Fruit fly (Drosophila melanogaster) whole organism, embryonic: ENCODE results near the gene CG32371.
A peak's percentile ranks its signal among the peaks of the same experiment; 100 is the strongest.

Source experiments
- Adf1 ChIP-seq: fragments of 200-800 bp; sonication (Bioruptor generic); IDR thresholded peaks from 2 replicates; pipeline ENCODE4 v1.3.6; 2022; ENCODE audit warnings: missing biosample characterization, missing genetic modification characterization
- CG10274 ChIP-seq: fragments of 200-800 bp; sonication (Bioruptor generic); optimal IDR thresholded peaks from 3 replicates; lab custom pipeline; 2017; ENCODE audit warnings: missing biosample characterization, mild to moderate bottlenecking, missing genetic modification characterization
- CG10321 ChIP-seq: fragments of 200-800 bp; sonication (Bioruptor generic); IDR thresholded peaks from 2 replicates; pipeline ENCODE4 v1.3.6; 2022; ENCODE audit warnings: missing biosample characterization, missing genetic modification characterization
- CG11247 ChIP-seq: fragments of 200-800 bp; sonication (Bioruptor generic); IDR thresholded peaks from 2 replicates; pipeline ENCODE4 v1.3.6; 2022; ENCODE audit warnings: missing biosample characterization, missing genetic modification characterization
- CG11504 ChIP-seq: fragments of 200-800 bp; sonication (Bioruptor generic); optimal IDR thresholded peaks from 3 replicates; lab custom pipeline; 2019; ENCODE audit warnings: missing biosample characterization, mild to moderate bottlenecking, missing genetic modification characterization, moderate library complexity
- CG12769 ChIP-seq: fragments of 200-800 bp; sonication (Bioruptor generic); optimal IDR thresholded peaks from 2 replicates; lab custom pipeline; 2019; ENCODE audit warnings: missing biosample characterization, mild to moderate bottlenecking, missing genetic modification characterization, moderate library complexity
- CG1529 ChIP-seq: fragments of 200-800 bp; sonication (Bioruptor generic); optimal IDR thresholded peaks from 3 replicates; lab custom pipeline; 2018; ENCODE audit warnings: missing biosample characterization, missing genetic modification characterization
- CG15479 ChIP-seq: fragments of 200-800 bp; sonication (Bioruptor generic); optimal IDR thresholded peaks from 3 replicates; lab custom pipeline; 2019; ENCODE audit warnings: missing biosample characterization, mild to moderate bottlenecking, missing genetic modification characterization, moderate library complexity
- CG2129 ChIP-seq: fragments of 200-800 bp; sonication (Bioruptor generic); IDR thresholded peaks from 2 replicates; pipeline ENCODE4 v1.3.6; 2022; ENCODE audit warnings: missing biosample characterization, missing genetic modification characterization; ENCODE audit not compliant: partially characterized antibody
- CG3163 ChIP-seq: fragments of 200-800 bp; sonication (Bioruptor generic); optimal IDR thresholded peaks from 3 replicates; lab custom pipeline; 2016; ENCODE audit warnings: missing biosample characterization, missing genetic modification characterization
- CG32772 ChIP-seq: fragments of 200-800 bp; sonication (Bioruptor generic); IDR thresholded peaks from 2 replicates; pipeline ENCODE4 v1.3.6; 2022; ENCODE audit warnings: missing biosample characterization, missing genetic modification characterization
- CG33213 ChIP-seq: fragments of 200-800 bp; sonication (Bioruptor generic); optimal IDR thresholded peaks from 3 replicates; lab custom pipeline; 2016; ENCODE audit warnings: missing biosample characterization, missing genetic modification characterization
- CG4282 ChIP-seq: fragments of 200-800 bp; sonication (Bioruptor generic); optimal IDR thresholded peaks from 2 replicates; lab custom pipeline; 2016; ENCODE audit warnings: missing biosample characterization, missing genetic modification characterization
- CG4328 ChIP-seq: fragments of 200-800 bp; sonication (Bioruptor generic); optimal IDR thresholded peaks from 3 replicates; lab custom pipeline; 2017; ENCODE audit warnings: missing biosample characterization, missing genetic modification reagents, missing genetic modification characterization
- CG43689 ChIP-seq: fragments of 200-800 bp; sonication (Bioruptor generic); IDR thresholded peaks from 2 replicates; pipeline ENCODE4 v1.3.6; 2022; ENCODE audit warnings: missing biosample characterization, missing genetic modification characterization
- CG9876 ChIP-seq: fragments of 200-800 bp; sonication (Bioruptor generic); optimal IDR thresholded peaks from 2 replicates; lab custom pipeline; 2016; ENCODE audit warnings: missing biosample characterization, missing genetic modification characterization
- CTCF ChIP-seq: fragments of 200-800 bp; sonication (Bioruptor generic); optimal IDR thresholded peaks from 2 replicates; lab custom pipeline; 2017; ENCODE audit warnings: missing biosample characterization, mild to moderate bottlenecking, missing genetic modification characterization, moderate library complexity
- CoRest ChIP-seq: fragments of 200-800 bp; sonication (Bioruptor generic); optimal IDR thresholded peaks from 3 replicates; lab custom pipeline; 2018; ENCODE audit warnings: missing biosample characterization, mild to moderate bottlenecking, missing genetic modification characterization, moderate library complexity
- Eip74EF ChIP-seq, 2 experiments: fragments of 200-800 bp in 1 of 2; fragments of >200 bp in 1 of 2; sonication (Bioruptor generic) in 1 of 2; optimal IDR thresholded peaks; 2 replicates each; lab custom pipeline; 2017 to 2019; ENCODE audit warnings: missing biosample characterization in 2 of 2, missing genetic modification characterization in 2 of 2, mild to moderate bottlenecking in 1 of 2, moderate library complexity in 1 of 2
- Gsc ChIP-seq: fragments of 200-800 bp; sonication (Bioruptor generic); IDR thresholded peaks from 2 replicates; pipeline ENCODE4 v1.3.6; 2022; ENCODE audit warnings: missing biosample characterization, missing genetic modification characterization
- HmgZ ChIP-seq: fragments of 200-800 bp; sonication (Bioruptor generic); optimal IDR thresholded peaks from 2 replicates; lab custom pipeline; 2018; ENCODE audit warnings: missing biosample characterization, mild to moderate bottlenecking, missing genetic modification characterization
- Med ChIP-seq: fragments of 200-800 bp; sonication (Bioruptor generic); peaks from one replicate; lab custom pipeline; 2016; ENCODE audit warnings: missing biosample characterization, missing genetic modification characterization, mild to moderate bottlenecking, inconsistent platforms, moderate library complexity
- Pdp1 ChIP-seq, 2 experiments: fragments of 200-800 bp; sonication (Bioruptor generic); optimal IDR thresholded peaks; 3 replicates each; lab custom pipeline; 2016; ENCODE audit warnings: missing biosample characterization in 2 of 2, missing genetic modification characterization in 2 of 2, mild to moderate bottlenecking in 1 of 2, moderate library complexity in 1 of 2
- Ravus ChIP-seq: fragments of 200-800 bp; sonication (Bioruptor generic); IDR thresholded peaks from 2 replicates; pipeline ENCODE4 v1.3.6; 2022; ENCODE audit warnings: missing biosample characterization, missing genetic modification characterization
- Sry-β ChIP-seq: fragments of 200-800 bp; sonication (Bioruptor generic); optimal IDR thresholded peaks from 2 replicates; lab custom pipeline; 2018; ENCODE audit warnings: missing biosample characterization, mild to moderate bottlenecking, missing genetic modification characterization, moderate library complexity
- Ssrp ChIP-seq: fragments of 200-800 bp; sonication (Bioruptor generic); optimal IDR thresholded peaks from 2 replicates; lab custom pipeline; 2018; ENCODE audit warnings: missing biosample characterization, mild to moderate bottlenecking, missing genetic modification characterization, moderate library complexity
- Trl ChIP-seq, 3 experiments: fragments of >200 bp in 2 of 3; fragments of 200-800 bp in 1 of 3; sonication (Bioruptor generic) in 1 of 3; optimal IDR thresholded peaks; 2 replicates in 1 of 3; 3 replicates in 2 of 3; lab custom pipeline; 2016 to 2017; ENCODE audit warnings: missing biosample characterization in 1 of 3, missing genetic modification characterization in 1 of 3
- ab ChIP-seq: fragments of 200-800 bp; sonication (Bioruptor generic); optimal IDR thresholded peaks from 2 replicates; lab custom pipeline; 2016; ENCODE audit warnings: missing biosample characterization, missing genetic modification characterization
- ac ChIP-seq: fragments of 200-800 bp; sonication (Bioruptor generic); optimal IDR thresholded peaks from 3 replicates; lab custom pipeline; 2017; ENCODE audit warnings: missing biosample characterization, mild to moderate bottlenecking, missing genetic modification characterization
- chinmo ChIP-seq: fragments of 200-800 bp; sonication (Bioruptor generic); IDR thresholded peaks from 4 replicates; pipeline ENCODE4 v1.3.6; 2022; ENCODE audit warnings: missing biosample characterization, missing genetic modification characterization; ENCODE audit not compliant: partially characterized antibody
- esg ChIP-seq: fragments of 200-800 bp; sonication (Bioruptor generic); conservative IDR thresholded peaks from 2 replicates; pipeline ENCODE4 v1.3.6; 2022; ENCODE audit warnings: missing biosample characterization, missing genetic modification characterization
- eve ChIP-seq, 2 experiments: fragments of >200 bp; optimal IDR thresholded peaks; 2 replicates each; lab custom pipeline; 2017; ENCODE audit warnings: missing biosample characterization in 2 of 2, missing genetic modification characterization in 2 of 2
- fru ChIP-seq: fragments of >200 bp; optimal IDR thresholded peaks from 2 replicates; lab custom pipeline; 2017
- ftz-f1 ChIP-seq: fragments of 200-800 bp; sonication (Bioruptor generic); optimal IDR thresholded peaks from 2 replicates; lab custom pipeline; 2016; ENCODE audit warnings: missing biosample characterization, missing genetic modification characterization
- gfzf ChIP-seq: fragments of 200-800 bp; sonication (Bioruptor generic); optimal IDR thresholded peaks from 2 replicates; lab custom pipeline; 2016; ENCODE audit warnings: missing biosample characterization, mild to moderate bottlenecking, missing genetic modification characterization, moderate library complexity
- grau ChIP-seq: fragments of 200-800 bp; optimal IDR thresholded peaks from 3 replicates; lab custom pipeline; 2019; ENCODE audit warnings: missing biosample characterization, mild to moderate bottlenecking, missing genetic modification characterization, moderate library complexity
- ham ChIP-seq: fragments of 200-800 bp; sonication (Bioruptor generic); IDR thresholded peaks from 2 replicates; pipeline ENCODE4 v1.3.6; 2022; ENCODE audit warnings: missing biosample characterization, missing genetic modification characterization
- hth ChIP-seq: fragments of >200 bp; optimal IDR thresholded peaks from 2 replicates; lab custom pipeline; 2017; ENCODE audit warnings: inconsistent platforms
- pzg ChIP-seq: fragments of 200-800 bp; sonication (Bioruptor generic); optimal IDR thresholded peaks from 3 replicates; lab custom pipeline; 2018; ENCODE audit warnings: missing biosample characterization, mild to moderate bottlenecking, missing genetic modification characterization, moderate library complexity
- ro ChIP-seq: fragments of 200-800 bp; sonication (Bioruptor generic); IDR thresholded peaks from 2 replicates; pipeline ENCODE4 v1.3.6; 2022; ENCODE audit warnings: missing biosample characterization, missing genetic modification characterization
- scrt ChIP-seq: fragments of 200-800 bp; sonication (Bioruptor generic); optimal IDR thresholded peaks from 2 replicates; lab custom pipeline; 2018; ENCODE audit warnings: missing biosample characterization, mild to moderate bottlenecking, missing genetic modification characterization, moderate library complexity
- sd ChIP-seq: fragments of 200-800 bp; sonication (Bioruptor generic); optimal IDR thresholded peaks from 3 replicates; lab custom pipeline; 2018; ENCODE audit warnings: missing biosample characterization, mild to moderate bottlenecking, missing genetic modification characterization, moderate library complexity
- sens ChIP-seq: fragments of 200-800 bp; sonication (Bioruptor generic); peaks from one replicate; lab custom pipeline; 2016; ENCODE audit warnings: missing biosample characterization, missing genetic modification characterization
- sna ChIP-seq: fragments of 200-800 bp; sonication (Bioruptor generic); IDR thresholded peaks from 2 replicates; pipeline ENCODE4 v1.3.6; 2022; ENCODE audit warnings: missing biosample characterization, missing genetic modification characterization; ENCODE audit not compliant: partially characterized antibody
- so ChIP-seq: fragments of 200-800 bp; sonication (Bioruptor generic); IDR thresholded peaks from 3 replicates; pipeline ENCODE4 v1.3.6; 2022; ENCODE audit warnings: missing biosample characterization, missing genetic modification characterization
- sqz ChIP-seq: fragments of 200-800 bp; sonication (Bioruptor generic); optimal IDR thresholded peaks from 3 replicates; lab custom pipeline; 2018; ENCODE audit warnings: missing biosample characterization, mild to moderate bottlenecking, missing genetic modification characterization
- sr ChIP-seq: fragments of 200-800 bp; sonication (Bioruptor generic); IDR thresholded peaks from 3 replicates; pipeline ENCODE4 v1.3.6; 2022; ENCODE audit warnings: missing biosample characterization, missing genetic modification characterization
- twi ChIP-seq: fragments of 200-800 bp; optimal IDR thresholded peaks from 2 replicates; lab custom pipeline; 2019; ENCODE audit warnings: missing biosample characterization, mild to moderate bottlenecking, missing genetic modification characterization, moderate library complexity
- tx ChIP-seq: fragments of 200-800 bp; sonication (Bioruptor generic); optimal IDR thresholded peaks from 2 replicates; lab custom pipeline; 2016; ENCODE audit warnings: missing biosample characterization, missing genetic modification characterization
- zen2 ChIP-seq: fragments of 200-800 bp; sonication (Bioruptor generic); IDR thresholded peaks from 3 replicates; pipeline ENCODE4 v1.3.6; 2022; ENCODE audit warnings: missing biosample characterization, missing genetic modification characterization; ENCODE audit not compliant: partially characterized antibody

Gene CG32371

DNA sequence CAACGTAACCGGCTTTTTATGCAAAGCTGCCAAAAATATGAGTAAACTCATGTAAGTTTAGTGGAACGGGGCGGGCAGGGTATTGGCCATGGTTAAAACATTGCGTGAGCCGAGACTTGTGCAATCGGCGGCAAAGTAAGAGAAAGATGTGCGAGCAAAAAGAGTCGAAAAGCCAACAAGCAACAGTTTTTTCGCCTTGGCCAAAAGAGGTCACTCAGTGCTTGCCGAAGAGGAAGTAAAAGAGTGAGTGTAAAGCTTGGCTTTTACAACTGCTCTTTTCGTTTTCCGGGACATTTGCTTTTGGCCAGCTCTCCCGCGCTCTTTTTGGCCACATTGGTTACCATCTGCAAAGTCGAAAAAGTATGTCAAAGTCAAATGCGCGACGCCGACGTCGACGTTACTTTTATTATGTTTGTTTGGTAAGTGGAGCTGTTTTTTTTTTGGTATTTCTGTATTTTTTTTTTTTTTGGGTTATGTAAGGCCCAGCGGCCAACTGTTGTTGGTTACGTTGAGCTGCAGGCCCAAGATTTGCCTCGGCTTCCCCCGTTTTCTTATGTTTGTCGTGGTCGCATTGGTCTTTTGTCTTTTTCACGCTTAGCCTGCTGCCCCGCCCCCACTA lies 19.7 kb upstream of the CG32371 start:
- peak; percentile 13 for TF ChIP-seq CG11504
- peak; percentile 76 for TF ChIP-seq scrt (GFP tag; lab: Kevin White, UChicago)
- peak; percentile 59; the same call in 1 of the 2 replicates for TF ChIP-seq Adf1 (GFP tag; lab: Robert Waterston, UW)
- TF ChIP-seq Pdp1 (GFP tag; optimal IDR thresholded peaks at IDR 0.05; lab: Kevin White, UChicago) = peak in 1 of 2 experiments; percentile 67
- no peak for TF ChIP-seq pzg
- TF ChIP-seq CG32772 = no peak
- peak; percentile 71 for TF ChIP-seq sqz (GFP tag; lab: Kevin White, UChicago)
- TF ChIP-seq hth (lab: Kevin White, UChicago) = no peak
- TF ChIP-seq Med = peak; percentile 59
- TF ChIP-seq ac (GFP tag; lab: Kevin White, UChicago) = no peak
- TF ChIP-seq tx = no peak
- TF ChIP-seq CG3163 (GFP tag; lab: Kevin White, UChicago) = peak; percentile 88
- TF ChIP-seq ham (GFP tag; lab: Robert Waterston, UW) = no peak
- peak; percentile 46 to 65 for TF ChIP-seq Trl (optimal IDR thresholded peaks at IDR 0.05; lab: Kevin White, UChicago)
- no peak for TF ChIP-seq Trl (GFP tag; optimal IDR thresholded peaks at IDR 0.05; lab: Kevin White, UChicago)
- no peak for TF ChIP-seq sna (GFP tag; lab: Robert Waterston, UW)
- TF ChIP-seq Ssrp (tag; lab: Kevin White, UChicago) = no peak
- TF ChIP-seq esg (GFP tag; lab: Robert Waterston, UW) = no peak
- TF ChIP-seq Sry-β = no peak
- TF ChIP-seq eve (GFP tag; optimal IDR thresholded peaks at IDR 0.05; lab: Kevin White, UChicago) = no peak

DNA sequence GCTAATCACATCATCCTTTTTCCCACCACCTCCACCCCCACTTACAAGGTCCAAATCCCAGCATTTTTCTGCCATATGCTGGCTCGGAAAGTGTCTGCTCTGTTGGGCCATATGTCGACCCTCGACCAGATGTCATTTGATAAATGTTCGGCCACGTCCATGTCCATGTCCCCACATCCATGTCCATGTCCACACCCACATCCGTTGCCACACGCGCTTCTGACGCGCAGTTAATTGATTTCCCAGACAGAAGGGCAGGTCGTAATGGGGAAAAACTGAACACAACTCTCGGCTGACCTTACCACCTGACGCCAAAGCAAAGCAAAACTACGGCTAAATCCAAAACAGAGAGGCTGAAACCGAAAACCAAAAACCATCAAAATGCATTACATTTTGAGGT lies 18.8 kb upstream of the CG32371 start:
- peak; percentile 52 for TF ChIP-seq CG12769 (tag; lab: Kevin White, UChicago)
- 0 out of 2 replicates have a peak, but pooled peaks have one; percentile 15 for TF ChIP-seq CG11247 (GFP tag; lab: Robert Waterston, UW)
- TF ChIP-seq fru = no peak
- no peak for TF ChIP-seq CG1529 (GFP tag; lab: Kevin White, UChicago)
- no peak for TF ChIP-seq gfzf (GFP tag; lab: Kevin White, UChicago)
- TF ChIP-seq CG10274 = no peak
- TF ChIP-seq sr (GFP tag; lab: Robert Waterston, UW) = peak; percentile 55; the same call in 1 of the 3 replicates
- peak; percentile 14 for TF ChIP-seq sens (GFP tag; lab: Kevin White, UChicago)
- TF ChIP-seq twi (tag; lab: Kevin White, UChicago) = peak; percentile 18
- TF ChIP-seq grau = no peak
- TF ChIP-seq Med = peak; percentile 44
- no peak for TF ChIP-seq HmgZ (tag; lab: Kevin White, UChicago)
- 0 out of 3 replicates have a peak, but pooled peaks have one; percentile 60 for TF ChIP-seq so (GFP tag; lab: Robert Waterston, UW)

DNA sequence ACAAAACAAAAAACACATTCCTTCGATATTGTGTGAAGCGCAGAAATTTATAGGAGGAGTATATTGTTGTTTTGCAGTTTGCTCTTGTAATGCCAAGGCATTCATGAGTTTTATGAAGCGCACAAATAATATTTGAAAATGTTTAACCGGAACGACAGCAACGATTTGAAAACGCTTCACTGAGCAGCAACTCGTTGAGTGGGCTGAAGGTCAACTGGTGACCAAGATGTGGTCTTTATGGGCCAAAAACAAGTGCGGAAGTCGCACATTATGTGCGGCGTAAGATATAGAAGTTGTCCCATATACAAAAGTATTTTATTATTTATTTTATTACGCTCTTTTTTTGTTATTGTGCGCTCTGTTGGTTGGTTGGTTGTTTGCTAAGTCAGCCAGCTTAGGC lies 18.1 kb upstream of the CG32371 start:
- no peak for TF ChIP-seq CG4282 (GFP tag; lab: Kevin White, UChicago)
- TF ChIP-seq Eip74EF (GFP tag; optimal IDR thresholded peaks at IDR 0.05; lab: Kevin White, UChicago) = peak in 1 of 2 experiments; percentile 88
- no peak for TF ChIP-seq Gsc (GFP tag; lab: Robert Waterston, UW)
- TF ChIP-seq CG15479 (GFP tag; lab: Kevin White, UChicago) = no peak
- TF ChIP-seq CG33213 (GFP tag; lab: Kevin White, UChicago) = no peak
- no peak for TF ChIP-seq ro
- TF ChIP-seq ab (GFP tag; lab: Kevin White, UChicago) = no peak
- peak; percentile 87 for TF ChIP-seq sd
- TF ChIP-seq CTCF = no peak
- TF ChIP-seq twi (tag; lab: Kevin White, UChicago) = no peak
- TF ChIP-seq chinmo (GFP tag; lab: Robert Waterston, UW) = peak; percentile 84; the same call in 1 of the 4 replicates
- TF ChIP-seq zen2 = no peak
- no peak for TF ChIP-seq CG9876 (GFP tag; lab: Kevin White, UChicago)
- no peak for TF ChIP-seq CoRest (tag; lab: Kevin White, UChicago)
- TF ChIP-seq CG4328 = no peak
- TF ChIP-seq ftz-f1 (GFP tag; lab: Kevin White, UChicago) = peak; percentile 10
- no peak for TF ChIP-seq Ravus (GFP tag; lab: Robert Waterston, UW)
- no peak for TF ChIP-seq CG2129 (GFP tag; lab: Robert Waterston, UW)
- TF ChIP-seq CG10321 (GFP tag; lab: Robert Waterston, UW) = no peak
- no peak for TF ChIP-seq CG43689 (GFP tag; lab: Robert Waterston, UW)
